Worm (Caenorhabditis elegans) whole organism, L3 larva: ENCODE results near the gene Y45F10D.6.

Experiments used
- lin-15B ChIP-seq: fragments of 150-350 bp; optimal IDR thresholded peaks from 2 replicates; lab custom pipeline; 2014; ENCODE audit warnings: missing biosample characterization, missing genetic modification characterization
- lin-39 ChIP-seq: fragments of 150-350 bp; optimal IDR thresholded peaks from 2 replicates; lab custom pipeline; 2018; ENCODE audit warnings: missing biosample characterization, missing genetic modification reagents, missing genetic modification characterization
- mml-1 ChIP-seq: fragments of 150-350 bp; sonication (generic microtip); optimal IDR thresholded peaks from 3 replicates; lab custom pipeline; 2014; ENCODE audit warnings: missing biosample characterization, missing genetic modification characterization
- nhr-12 ChIP-seq: fragments of 150-350 bp; optimal IDR thresholded peaks from 2 replicates; lab custom pipeline; 2014; ENCODE audit warnings: missing biosample characterization, missing genetic modification characterization
- nhr-77 ChIP-seq: fragments of 150-350 bp; optimal IDR thresholded peaks from 2 replicates; lab custom pipeline; 2014; ENCODE audit warnings: missing biosample characterization, missing genetic modification characterization
- pqm-1 ChIP-seq: fragments of 150-350 bp; optimal IDR thresholded peaks from 2 replicates; lab custom pipeline; 2017; ENCODE audit warnings: missing biosample characterization, missing genetic modification characterization, inconsistent platforms
- snpc-4 ChIP-seq: fragments of 150-350 bp; optimal IDR thresholded peaks from 2 replicates; lab custom pipeline; 2014; ENCODE audit warnings: missing biosample characterization, missing genetic modification characterization
- unc-39 ChIP-seq: sonication (generic microtip); optimal IDR thresholded peaks from 4 replicates; lab custom pipeline; 2017; ENCODE audit warnings: missing biosample characterization, missing genetic modification characterization
- unc-62 ChIP-seq: fragments of 150-350 bp; sonication (generic microtip); optimal IDR thresholded peaks from 4 replicates; lab custom pipeline; 2014; ENCODE audit warnings: missing biosample characterization, missing genetic modification reagents, missing genetic modification characterization
- zag-1 ChIP-seq: fragments of 150-350 bp; optimal IDR thresholded peaks from 2 replicates; lab custom pipeline; 2014; ENCODE audit warnings: missing biosample characterization, missing genetic modification characterization
- ztf-11 ChIP-seq: fragments of 150-350 bp; optimal IDR thresholded peaks from 2 replicates; lab custom pipeline; 2014; ENCODE audit warnings: missing biosample characterization, missing genetic modification characterization

ce11 chrIV:13788652-13789051 is 9.1 kb downstream of the Y45F10D.6 start, which contains the start of the genes sas-6 and Y45F10D.7:
- TF ChIP-seq lin-15B (tag; lab: Kevin White, UChicago) (peak; percentile 81), unc-39 (tag; lab: Kevin White, UChicago) (no peak), lin-39 (peak; percentile 54), zag-1 (tag; lab: Kevin White, UChicago) (no peak), ztf-11 (no peak), nhr-12 (tag; lab: Kevin White, UChicago) (no peak), snpc-4 (peak; percentile 75), mml-1 (tag; lab: Kevin White, UChicago) (no peak), nhr-77 (tag; lab: Kevin White, UChicago) (no peak), unc-62 (GFP tag; lab: Kevin White, UChicago) (no peak), pqm-1 (tag; lab: Kevin White, UChicago) (peak; percentile 5)
